Fruit fly (Drosophila melanogaster): ENCODE results near the gene RpS27.
A peak's percentile ranks its signal among the peaks of the same experiment; 100 is the strongest.

RpS27 gene

DNA sequence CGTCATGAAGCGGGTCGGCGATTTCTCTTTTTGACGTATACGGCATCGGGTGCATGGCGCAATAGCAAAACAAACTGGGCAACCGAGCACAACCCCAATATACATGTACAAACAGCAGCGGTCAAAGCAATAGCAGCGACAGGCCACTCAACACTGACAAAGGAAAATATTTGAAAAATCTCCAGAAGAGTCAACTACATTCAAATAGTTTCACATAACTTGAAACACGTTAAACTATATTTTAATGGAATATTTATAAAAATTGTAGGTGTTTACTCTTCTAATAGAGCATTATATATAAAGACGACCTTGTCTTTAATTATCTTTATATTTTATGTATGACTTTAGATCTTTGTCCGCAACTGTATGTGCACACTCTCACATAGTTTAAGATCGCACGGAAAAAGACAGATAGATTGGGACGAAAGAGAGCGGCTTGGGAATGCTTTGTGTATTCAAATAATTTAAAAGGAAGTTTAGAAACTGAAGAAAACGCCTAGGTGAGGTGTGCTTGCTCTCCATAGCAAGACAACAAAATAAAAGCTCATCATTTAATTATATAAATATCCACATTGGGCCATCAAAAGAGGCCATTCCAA is 39.8 kb downstream of the RpS27 start (continued):
- TF ChIP-seq dmrt99B (tag; optimal IDR thresholded peaks at IDR 0.05) = peak; percentile 85
- TF ChIP-seq Antp (GFP tag; optimal IDR thresholded peaks at IDR 0.05) = peak; percentile 23
- TF ChIP-seq CG3726 (GFP tag; IDR thresholded peaks at IDR 0.05) = 0 out of 3 replicates have a peak, but pooled peaks have one; percentile 61
- peak; percentile 53 for TF ChIP-seq Hsf (GFP tag; optimal IDR thresholded peaks at IDR 0.05)
- TF ChIP-seq Chrac-16 (GFP tag; optimal IDR thresholded peaks at IDR 0.05) = peak; percentile 68
- peak; percentile 42 for TF ChIP-seq CG15514 (GFP tag; optimal IDR thresholded peaks at IDR 0.05)
- TF ChIP-seq lola (GFP tag; optimal IDR thresholded peaks at IDR 0.05) = peak in 1 of 3 experiments; percentile 80
- no peak for TF ChIP-seq z (GFP tag; IDR thresholded peaks at IDR 0.05)
- no peak for TF ChIP-seq Hand (GFP tag; optimal IDR thresholded peaks at IDR 0.05)
- peak; percentile 62 for TF ChIP-seq CG9817 (tag; optimal IDR thresholded peaks at IDR 0.05)
- no peak for TF ChIP-seq Hey (tag; optimal IDR thresholded peaks at IDR 0.05)
- peak; percentile 77 for TF ChIP-seq D19A (tag; optimal IDR thresholded peaks at IDR 0.05)
- peak; percentile 24 to 47 for TF ChIP-seq Pdp1 (GFP tag; optimal IDR thresholded peaks at IDR 0.05)
- peak; percentile 76 for TF ChIP-seq dmrt11E (tag; optimal IDR thresholded peaks at IDR 0.05)
- peak; percentile 23 for TF ChIP-seq pnt (GFP tag; optimal IDR thresholded peaks at IDR 0.05)
- peak; percentile 93 for TF ChIP-seq Ets65A (GFP tag)
- TF ChIP-seq vfl (GFP tag; optimal IDR thresholded peaks at IDR 0.05) = peak; percentile 10
- peak; percentile 73 for TF ChIP-seq CG15601 (tag; optimal IDR thresholded peaks at IDR 0.05)
- peak; percentile 55 for TF ChIP-seq CG13775 (GFP tag; optimal IDR thresholded peaks at IDR 0.05)
- TF ChIP-seq CG18599 (GFP tag; optimal IDR thresholded peaks at IDR 0.05) = peak; percentile 74
- TF ChIP-seq chm (GFP tag; IDR thresholded peaks at IDR 0.05) = no peak; the same call in 1 of the 2 replicates
- TF ChIP-seq YL-1 (GFP tag; optimal IDR thresholded peaks at IDR 0.05) = peak; percentile 47
- TF ChIP-seq Oli (tag; optimal IDR thresholded peaks at IDR 0.05) = peak; percentile 86
- peak; percentile 56 for TF ChIP-seq CG4328 (GFP tag; optimal IDR thresholded peaks at IDR 0.05)
- no peak for TF ChIP-seq nerfin-2 (GFP tag; IDR thresholded peaks at IDR 0.05; ENCODE audit: partially characterized antibody)
- TF ChIP-seq seq (GFP tag; IDR thresholded peaks at IDR 0.05) = peak; percentile 73
- no peak for TF ChIP-seq prd (optimal IDR thresholded peaks at IDR 0.05)
- peak; percentile 79 for TF ChIP-seq prd (GFP tag; IDR thresholded peaks at IDR 0.05)
- TF ChIP-seq stwl (tag; optimal IDR thresholded peaks at IDR 0.05) = no peak
- peak; percentile 75 for TF ChIP-seq zfh1 (GFP tag; IDR thresholded peaks at IDR 0.05)
- TF ChIP-seq CG7928 (GFP tag; optimal IDR thresholded peaks at IDR 0.05) = peak; percentile 4
- TF ChIP-seq gfzf (GFP tag; optimal IDR thresholded peaks at IDR 0.05) = no peak
- TF ChIP-seq kni (GFP tag; optimal IDR thresholded peaks at IDR 0.05) = no peak
- peak; percentile 23 for TF ChIP-seq CG6765 (GFP tag; optimal IDR thresholded peaks at IDR 0.05)
- peak; percentile 42 for TF ChIP-seq kah (GFP tag; optimal IDR thresholded peaks at IDR 0.05)
- peak; percentile 56 for TF ChIP-seq B-H1 (GFP tag; IDR thresholded peaks at IDR 0.05)
- TF ChIP-seq aop (GFP tag; IDR thresholded peaks at IDR 0.05) = no peak
- peak; percentile 74 for TF ChIP-seq CG7556 (GFP tag; optimal IDR thresholded peaks at IDR 0.05)
- peak; percentile 69; the same call in 2 of the 3 replicates for TF ChIP-seq CG7357 (GFP tag; IDR thresholded peaks at IDR 0.05)
- TF ChIP-seq CrebB (tag; optimal IDR thresholded peaks at IDR 0.05) = peak; percentile 34
- TF ChIP-seq HmgZ (tag; optimal IDR thresholded peaks at IDR 0.05) = peak; percentile 62
- TF ChIP-seq ap (GFP tag; IDR thresholded peaks at IDR 0.05) = peak; percentile 21; the same call in 1 of the 2 replicates
- TF ChIP-seq crp (GFP tag; optimal IDR thresholded peaks at IDR 0.05) = peak in 1 of 2 experiments; percentile 19
- TF ChIP-seq Rx (GFP tag; IDR thresholded peaks at IDR 0.05) = peak; percentile 64; the same call in 1 of the 2 replicates
- TF ChIP-seq Abd-B (GFP tag; optimal IDR thresholded peaks at IDR 0.05) = peak; percentile 60
- TF ChIP-seq Dip3 (GFP tag; optimal IDR thresholded peaks at IDR 0.05) = peak; percentile 3
- no peak for TF ChIP-seq Bdp1 (GFP tag; optimal IDR thresholded peaks at IDR 0.05)
- no peak for TF ChIP-seq fu2 (GFP tag; optimal IDR thresholded peaks at IDR 0.05)
- peak; percentile 80 for TF ChIP-seq CG10979 (tag; optimal IDR thresholded peaks at IDR 0.05)

Data from whole organism, embryonic.